Fruit fly (Drosophila melanogaster) whole organism, embryonic: Measurements from ENCODE around the gene Cyp12a4.

Source experiments
- ATbp ChIP-seq: fragments of 200-800 bp; sonication (Bioruptor generic); optimal IDR thresholded peaks from 2 replicates; lab custom pipeline; 2017; ENCODE audit warnings: missing biosample characterization, mild to moderate bottlenecking, missing genetic modification characterization, missing genetic modification reagents
- Aef1 ChIP-seq: fragments of 200-800 bp; sonication (Bioruptor generic); IDR thresholded peaks from 3 replicates; pipeline ENCODE4 v1.3.6; 2022; ENCODE audit warnings: missing biosample characterization, missing genetic modification characterization
- Atf3 ChIP-seq: fragments of 200-800 bp; sonication (Bioruptor generic); optimal IDR thresholded peaks from 3 replicates; lab custom pipeline; 2016; ENCODE audit warnings: missing biosample characterization, missing genetic modification characterization
- CG10979 ChIP-seq: fragments of 200-800 bp; sonication (Bioruptor generic); optimal IDR thresholded peaks from 2 replicates; lab custom pipeline; 2018; ENCODE audit warnings: missing biosample characterization, mild to moderate bottlenecking, missing genetic modification characterization, moderate library complexity
- CG1647 ChIP-seq: fragments of 200-800 bp; sonication (Bioruptor generic); optimal IDR thresholded peaks from 3 replicates; lab custom pipeline; 2016; ENCODE audit warnings: missing biosample characterization, missing genetic modification characterization
- CG17359 ChIP-seq: fragments of 200-800 bp; sonication (Bioruptor generic); optimal IDR thresholded peaks from 3 replicates; lab custom pipeline; 2018; ENCODE audit warnings: missing biosample characterization, mild to moderate bottlenecking, missing genetic modification characterization, moderate library complexity
- CG17361 ChIP-seq: fragments of 200-800 bp; sonication (Bioruptor generic); IDR thresholded peaks from 3 replicates; pipeline ENCODE4 v1.3.6; 2022; ENCODE audit warnings: missing biosample characterization, missing genetic modification characterization
- CG17568 ChIP-seq: fragments of 200-800 bp; sonication (Bioruptor generic); optimal IDR thresholded peaks from 2 replicates; lab custom pipeline; 2018; ENCODE audit warnings: missing biosample characterization, mild to moderate bottlenecking, missing genetic modification characterization, moderate library complexity
- CG2889 ChIP-seq: fragments of 200-800 bp; sonication (Bioruptor generic); IDR thresholded peaks from 3 replicates; pipeline ENCODE4 v1.3.6; 2022; ENCODE audit warnings: missing biosample characterization, missing genetic modification characterization
- CG6683 ChIP-seq: fragments of 200-800 bp; sonication (Bioruptor generic); optimal IDR thresholded peaks from 2 replicates; lab custom pipeline; 2017; ENCODE audit warnings: missing biosample characterization, mild to moderate bottlenecking, missing genetic modification characterization, missing genetic modification reagents
- CG9797 ChIP-seq: fragments of 200-800 bp; sonication (Bioruptor generic); optimal IDR thresholded peaks from 3 replicates; lab custom pipeline; 2018; ENCODE audit warnings: missing biosample characterization, mild to moderate bottlenecking, missing genetic modification characterization
- CrebB ChIP-seq: fragments of 200-800 bp; sonication (Bioruptor generic); optimal IDR thresholded peaks from 3 replicates; lab custom pipeline; 2018; ENCODE audit warnings: missing biosample characterization, mild to moderate bottlenecking, missing genetic modification characterization
- Ets65A ChIP-seq: fragments of 200-800 bp; sonication (Bioruptor generic); peaks from one replicate; lab custom pipeline; 2016; ENCODE audit warnings: missing biosample characterization, missing genetic modification characterization
- Gsc ChIP-seq: fragments of 200-800 bp; sonication (Bioruptor generic); IDR thresholded peaks from 2 replicates; pipeline ENCODE4 v1.3.6; 2022; ENCODE audit warnings: missing biosample characterization, missing genetic modification characterization
- HLH4C ChIP-seq: fragments of 200-800 bp; sonication (Bioruptor generic); IDR thresholded peaks from 3 replicates; pipeline ENCODE4 v1.3.6; 2022; ENCODE audit warnings: missing biosample characterization, missing genetic modification characterization; ENCODE audit not compliant: partially characterized antibody
- HmgZ ChIP-seq: fragments of 200-800 bp; sonication (Bioruptor generic); optimal IDR thresholded peaks from 2 replicates; lab custom pipeline; 2018; ENCODE audit warnings: missing biosample characterization, mild to moderate bottlenecking, missing genetic modification characterization
- MTF-1 ChIP-seq: fragments of 200-800 bp; sonication (Bioruptor generic); optimal IDR thresholded peaks from 2 replicates; lab custom pipeline; 2018; ENCODE audit warnings: missing biosample characterization, mild to moderate bottlenecking, missing genetic modification characterization, borderline replicate concordance
- Med ChIP-seq: fragments of 200-800 bp; sonication (Bioruptor generic); peaks from one replicate; lab custom pipeline; 2016; ENCODE audit warnings: missing biosample characterization, missing genetic modification characterization, mild to moderate bottlenecking, inconsistent platforms, moderate library complexity
- Mrtf ChIP-seq: fragments of 200-800 bp; sonication (Bioruptor generic); IDR thresholded peaks from 3 replicates; pipeline ENCODE4 v1.3.6; 2022; ENCODE audit warnings: missing biosample characterization, missing genetic modification characterization
- Oli ChIP-seq: fragments of 200-800 bp; sonication (Bioruptor generic); optimal IDR thresholded peaks from 2 replicates; lab custom pipeline; 2018; ENCODE audit warnings: missing biosample characterization, mild to moderate bottlenecking, missing genetic modification characterization, moderate library complexity
- Optix ChIP-seq: fragments of 200-800 bp; sonication (Bioruptor generic); IDR thresholded peaks from 3 replicates; pipeline ENCODE4 v1.3.6; 2022; ENCODE audit warnings: missing biosample characterization, missing genetic modification characterization
- Sox100B ChIP-seq: fragments of 200-800 bp; sonication (Bioruptor generic); optimal IDR thresholded peaks from 3 replicates; lab custom pipeline; 2018; ENCODE audit warnings: missing biosample characterization, mild to moderate bottlenecking, missing genetic modification characterization
- Sox102F ChIP-seq: fragments of 200-800 bp; sonication (Bioruptor generic); optimal IDR thresholded peaks from 2 replicates; lab custom pipeline; 2018; ENCODE audit warnings: missing biosample characterization, mild to moderate bottlenecking, missing genetic modification characterization, moderate library complexity
- Vsx1 ChIP-seq: fragments of 200-800 bp; sonication (Bioruptor generic); optimal IDR thresholded peaks from 2 replicates; lab custom pipeline; 2017; ENCODE audit warnings: missing biosample characterization, mild to moderate bottlenecking, missing genetic modification characterization, missing genetic modification reagents
- Xbp1 ChIP-seq: fragments of 200-800 bp; sonication (Bioruptor generic); optimal IDR thresholded peaks from 3 replicates; lab custom pipeline; 2016; ENCODE audit warnings: missing biosample characterization, mild to moderate bottlenecking, missing genetic modification characterization
- Xrp1 ChIP-seq: fragments of 200-800 bp; sonication (Bioruptor generic); IDR thresholded peaks from 2 replicates; pipeline ENCODE4 v1.3.6; 2022; ENCODE audit warnings: missing biosample characterization, missing genetic modification characterization
- aop ChIP-seq: fragments of 200-800 bp; sonication (Bioruptor generic); IDR thresholded peaks from 2 replicates; pipeline ENCODE4 v1.3.6; 2022; ENCODE audit warnings: missing biosample characterization, missing genetic modification characterization
- ara ChIP-seq: fragments of 200-800 bp; sonication (Bioruptor generic); IDR thresholded peaks from 2 replicates; pipeline ENCODE4 v1.3.6; 2022; ENCODE audit warnings: missing biosample characterization, missing genetic modification characterization
- bsh ChIP-seq, 2 experiments: fragments of 200-800 bp; sonication (Bioruptor generic); optimal IDR thresholded peaks; 2 replicates each; lab custom pipeline; 2017 to 2018; ENCODE audit warnings: mild to moderate bottlenecking in 2 of 2, missing biosample characterization in 2 of 2, missing genetic modification characterization in 2 of 2, moderate library complexity in 1 of 2
- chm ChIP-seq: fragments of 200-800 bp; sonication (Bioruptor generic); IDR thresholded peaks from 2 replicates; pipeline ENCODE4 v1.3.6; 2022; ENCODE audit warnings: missing biosample characterization, missing genetic modification characterization
- ci ChIP-seq: fragments of 200-800 bp; sonication (Bioruptor generic); IDR thresholded peaks from 3 replicates; pipeline ENCODE4 v1.3.6; 2022; ENCODE audit warnings: missing biosample characterization, missing genetic modification characterization
- corto ChIP-seq: fragments of 200-800 bp; sonication (Bioruptor generic); optimal IDR thresholded peaks from 2 replicates; lab custom pipeline; 2016; ENCODE audit warnings: missing biosample characterization, mild to moderate bottlenecking, missing genetic modification characterization, moderate library complexity
- dysf ChIP-seq: fragments of 200-800 bp; sonication (Bioruptor generic); IDR thresholded peaks from 3 replicates; pipeline ENCODE4 v1.3.6; 2022; ENCODE audit warnings: missing biosample characterization, missing genetic modification characterization
- esg ChIP-seq: fragments of 200-800 bp; sonication (Bioruptor generic); conservative IDR thresholded peaks from 2 replicates; pipeline ENCODE4 v1.3.6; 2022; ENCODE audit warnings: missing biosample characterization, missing genetic modification characterization
- fd96Cb ChIP-seq: fragments of 200-800 bp; sonication (Bioruptor generic); optimal IDR thresholded peaks from 2 replicates; lab custom pipeline; 2018; ENCODE audit warnings: missing biosample characterization, mild to moderate bottlenecking, missing genetic modification characterization, moderate library complexity
- gcm ChIP-seq: fragments of 200-800 bp; sonication (Bioruptor generic); optimal IDR thresholded peaks from 2 replicates; lab custom pipeline; 2019; ENCODE audit warnings: missing biosample characterization, mild to moderate bottlenecking, missing genetic modification characterization, moderate library complexity
- ind ChIP-seq: fragments of 200-800 bp; sonication (Bioruptor generic); optimal IDR thresholded peaks from 3 replicates; lab custom pipeline; 2016; ENCODE audit warnings: missing biosample characterization, missing genetic modification characterization
- ken ChIP-seq: fragments of 200-800 bp; sonication (Bioruptor generic); IDR thresholded peaks from 3 replicates; pipeline ENCODE4 v1.3.6; 2022; ENCODE audit warnings: missing biosample characterization, missing genetic modification characterization
- knrl ChIP-seq: fragments of 200-800 bp; sonication (Bioruptor generic); IDR thresholded peaks from 3 replicates; pipeline ENCODE4 v1.3.6; 2022; ENCODE audit warnings: missing biosample characterization, missing genetic modification characterization; ENCODE audit not compliant: partially characterized antibody
- org-1 ChIP-seq: fragments of 200-800 bp; sonication (Bioruptor generic); optimal IDR thresholded peaks from 2 replicates; lab custom pipeline; 2017; ENCODE audit warnings: missing biosample characterization, missing genetic modification characterization
- peb ChIP-seq: fragments of 200-800 bp; sonication (Bioruptor generic); IDR thresholded peaks from 2 replicates; pipeline ENCODE4 v1.3.6; 2022; ENCODE audit warnings: missing biosample characterization, missing genetic modification characterization
- prd ChIP-seq, 3 experiments: fragments of >200 bp in 2 of 3; fragments of 200-800 bp in 1 of 3; sonication (Bioruptor generic) in 1 of 3; optimal IDR thresholded peaks in 2 of 3; IDR thresholded peaks in 1 of 3; 2 replicates in 2 of 3; 3 replicates in 1 of 3; pipeline versions ENCODE4 v1.3.6 to Lab custom; 2017 to 2022; ENCODE audit warnings: missing biosample characterization in 1 of 3, missing genetic modification characterization in 1 of 3
- sens-2 ChIP-seq: fragments of 200-800 bp; sonication (Bioruptor generic); IDR thresholded peaks from 2 replicates; pipeline ENCODE4 v1.3.6; 2022; ENCODE audit warnings: missing biosample characterization, missing genetic modification characterization
- so ChIP-seq: fragments of 200-800 bp; sonication (Bioruptor generic); IDR thresholded peaks from 3 replicates; pipeline ENCODE4 v1.3.6; 2022; ENCODE audit warnings: missing biosample characterization, missing genetic modification characterization
- ttk ChIP-seq: fragments of 200-800 bp; sonication (Bioruptor generic); IDR thresholded peaks from 2 replicates; pipeline ENCODE4 v2.1.2; 2022; ENCODE audit warnings: missing biosample characterization, missing genetic modification characterization
- twi ChIP-seq: fragments of 200-800 bp; optimal IDR thresholded peaks from 2 replicates; lab custom pipeline; 2019; ENCODE audit warnings: missing biosample characterization, mild to moderate bottlenecking, missing genetic modification characterization, moderate library complexity
- zf30C ChIP-seq: fragments of 200-800 bp; sonication (Bioruptor generic); optimal IDR thresholded peaks from 3 replicates; lab custom pipeline; 2018; ENCODE audit warnings: missing biosample characterization, mild to moderate bottlenecking, missing genetic modification characterization
- zfh2 ChIP-seq: fragments of 200-800 bp; sonication (Bioruptor generic); optimal IDR thresholded peaks from 2 replicates; lab custom pipeline; 2016; ENCODE audit warnings: missing biosample characterization, missing genetic modification characterization

Gene Cyp12a4

DNA sequence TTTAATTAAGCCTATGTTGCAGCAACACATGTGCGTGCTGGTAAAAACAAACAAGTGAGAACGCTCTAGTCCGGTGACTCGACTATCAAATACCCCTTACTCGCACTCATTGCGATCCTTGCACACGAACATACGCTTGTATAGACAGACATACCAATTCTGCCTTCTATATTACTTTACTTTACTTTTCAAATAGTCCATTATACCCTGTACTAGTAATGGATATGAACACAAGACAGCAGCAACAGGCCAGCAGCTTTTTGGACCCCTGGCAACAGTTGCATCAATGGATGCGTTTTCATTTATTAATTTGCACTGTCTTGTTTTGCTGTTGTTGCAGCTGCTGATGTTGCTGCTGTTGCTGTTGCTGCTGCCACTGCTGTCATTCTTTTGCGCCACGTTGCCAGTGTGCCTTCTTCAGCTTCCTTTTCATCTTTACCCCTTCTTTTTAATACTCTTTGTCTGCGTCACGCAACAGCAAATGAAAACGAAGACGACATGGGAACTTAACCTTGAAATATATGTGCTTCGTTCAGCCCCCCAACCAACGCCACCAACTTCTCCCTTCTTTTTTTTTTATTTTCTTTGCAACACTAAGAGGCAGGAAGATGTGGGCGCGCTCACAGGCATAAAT is 16.3 kb upstream of the Cyp12a4 start:
- TF ChIP-seq ATbp (GFP tag; lab: Kevin White, UChicago): peak; percentile 11
- TF ChIP-seq Oli (tag; lab: Kevin White, UChicago): peak; percentile 18
- TF ChIP-seq Xbp1: peak; percentile 15
- peak; percentile 52 for TF ChIP-seq Sox102F (GFP tag; lab: Kevin White, UChicago)
- peak; percentile 24 for TF ChIP-seq corto (GFP tag; lab: Kevin White, UChicago)
- TF ChIP-seq Xrp1 (GFP tag; lab: Robert Waterston, UW): peak; percentile 60; the same call in 1 of the 2 replicates
- TF ChIP-seq chm: no peak; the same call in 1 of the 2 replicates
- TF ChIP-seq MTF-1 (GFP tag; lab: Kevin White, UChicago): no peak
- peak; percentile 82 for TF ChIP-seq ci (GFP tag; lab: Robert Waterston, UW)
- no peak for TF ChIP-seq Atf3 (GFP tag; lab: Kevin White, UChicago)
- 0 out of 2 replicates have a peak, but pooled peaks have one; percentile 25 for TF ChIP-seq Gsc (GFP tag; lab: Robert Waterston, UW)
- peak; percentile 12 for TF ChIP-seq CG1647 (GFP tag; lab: Kevin White, UChicago)
- TF ChIP-seq CG17359 (tag; lab: Kevin White, UChicago): peak; percentile 21
- TF ChIP-seq CG17361: peak; percentile 21; the same call in 1 of the 3 replicates
- no peak for TF ChIP-seq CG6683 (GFP tag; lab: Kevin White, UChicago)
- no peak for TF ChIP-seq knrl (GFP tag; lab: Robert Waterston, UW)
- peak; percentile 79 for TF ChIP-seq ara (GFP tag; lab: Robert Waterston, UW)
- no peak for TF ChIP-seq CrebB (tag; lab: Kevin White, UChicago)
- TF ChIP-seq twi (tag; lab: Kevin White, UChicago): peak; percentile 29
- peak; percentile 22 for TF ChIP-seq fd96Cb (tag; lab: Kevin White, UChicago)
- TF ChIP-seq sens-2 (GFP tag; lab: Robert Waterston, UW): peak; percentile 44; the same call in 1 of the 2 replicates
- TF ChIP-seq esg: peak; percentile 28; the same call in 1 of the 2 replicates
- TF ChIP-seq CG17568 (GFP tag; lab: Kevin White, UChicago): no peak
- TF ChIP-seq CG9797 (GFP tag; lab: Kevin White, UChicago): no peak
- no peak for TF ChIP-seq Vsx1 (GFP tag; lab: Kevin White, UChicago)
- TF ChIP-seq Med (GFP tag; lab: Kevin White, UChicago): no peak
- TF ChIP-seq bsh (GFP tag; optimal IDR thresholded peaks at IDR 0.05; lab: Kevin White, UChicago): peak; percentile 60 to 68
- TF ChIP-seq Aef1 (GFP tag; lab: Robert Waterston, UW): peak; percentile 60; the same call in 2 of the 3 replicates
- no peak for TF ChIP-seq zfh2 (GFP tag; lab: Kevin White, UChicago)
- TF ChIP-seq HmgZ: no peak
- 0 out of 3 replicates have a peak, but pooled peaks have one; percentile 30 for TF ChIP-seq Mrtf (GFP tag; lab: Robert Waterston, UW)
- no peak for TF ChIP-seq Sox100B (GFP tag; lab: Kevin White, UChicago)
- peak; percentile 57; the same call in 1 of the 3 replicates for TF ChIP-seq Optix
- no peak for TF ChIP-seq prd (optimal IDR thresholded peaks at IDR 0.05; lab: Kevin White, UChicago)
- TF ChIP-seq prd (GFP tag; IDR thresholded peaks at IDR 0.05; lab: Robert Waterston, UW): peak; percentile 65
- peak; percentile 17 for TF ChIP-seq ind (GFP tag; lab: Kevin White, UChicago)
- no peak for TF ChIP-seq zf30C (GFP tag; lab: Kevin White, UChicago)
- TF ChIP-seq so (GFP tag; lab: Robert Waterston, UW): 0 out of 3 replicates have a peak, but pooled peaks have one; percentile 40
- peak; percentile 44 for TF ChIP-seq peb (GFP tag; lab: Robert Waterston, UW)
- TF ChIP-seq CG10979 (tag; lab: Kevin White, UChicago): peak; percentile 40
- 0 out of 3 replicates have a peak, but pooled peaks have one; percentile 33 for TF ChIP-seq CG2889 (GFP tag; lab: Robert Waterston, UW)
- TF ChIP-seq org-1 (GFP tag; lab: Kevin White, UChicago): peak; percentile 17
- peak; percentile 49; the same call in 1 of the 3 replicates for TF ChIP-seq dysf (GFP tag; lab: Robert Waterston, UW)
- peak; percentile 10; the same call in 1 of the 3 replicates for TF ChIP-seq HLH4C
- peak; percentile 28 for TF ChIP-seq Ets65A (GFP tag; lab: Kevin White, UChicago)
- TF ChIP-seq aop (GFP tag; lab: Robert Waterston, UW): no peak
- peak; percentile 38; the same call in 1 of the 3 replicates for TF ChIP-seq ken (GFP tag; lab: Robert Waterston, UW)
- peak; percentile 66 for TF ChIP-seq ttk (GFP tag; lab: Robert Waterston, UW)
- no peak for TF ChIP-seq gcm (GFP tag; lab: Kevin White, UChicago)
